Worm (Caenorhabditis elegans): Measurements from ENCODE around the gene npr-34.
A peak's percentile ranks its signal among the peaks of the same experiment; 100 is the strongest.

npr-34 gene

ce11 chrII:14753858-14754750, 15.1 kb upstream of the npr-34 start, which contains the start of the genes tac-1 and Y54E2A.4:
Gene tac-1 (minus strand): TSS chrII:14753877.
Gene Y54E2A.4 (plus strand): TSS chrII:14754622.
- TF ChIP-seq nhr-28 (tag; optimal IDR thresholded peaks at IDR 0.05) (no peak), alr-1 (tag; optimal IDR thresholded peaks at IDR 0.05; ENCODE audit: borderline replicate concordance) (no peak), lin-39 (tag; optimal IDR thresholded peaks at IDR 0.05) (no peak), lin-14 (GFP tag; optimal IDR thresholded peaks at IDR 0.05) (no peak), lsy-2 (tag; optimal IDR thresholded peaks at IDR 0.05) (peak in 1 of 2 experiments; percentile 38), lin-35 (GFP tag; optimal IDR thresholded peaks at IDR 0.05) (peak in 1 of 2 experiments; percentile 33), jun-1 (tag; optimal IDR thresholded peaks at IDR 0.05) (no peak), lin-13 (GFP tag; optimal IDR thresholded peaks at IDR 0.05) (no peak), ztf-11 (tag; optimal IDR thresholded peaks at IDR 0.05) (no peak), efl-1 (optimal IDR thresholded peaks at IDR 0.05) (peak in 1 of 2 experiments; percentile 24), efl-1 (GFP tag; optimal IDR thresholded peaks at IDR 0.05 in 1 of 2) (peak in 1 of 2 experiments; percentile 30), ceh-63 (GFP tag; optimal IDR thresholded peaks at IDR 0.05) (no peak), tbx-2 (tag; optimal IDR thresholded peaks at IDR 0.05) (no peak), dpl-1 (GFP tag; optimal IDR thresholded peaks at IDR 0.05) (peak; percentile 6 to 56 (median 11)), ztf-4 (tag; optimal IDR thresholded peaks at IDR 0.05) (no peak), nhr-47 (tag; optimal IDR thresholded peaks at IDR 0.05) (no peak), skn-1 (tag; optimal IDR thresholded peaks at IDR 0.05) (peak; percentile 28), mep-1 (tag; optimal IDR thresholded peaks at IDR 0.05) (no peak), tlp-1 (tag; optimal IDR thresholded peaks at IDR 0.05) (no peak)

- no peak for TF ChIP-seq nhr-19 (GFP tag; conservative IDR thresholded peaks at IDR 0.05)
- no peak for TF ChIP-seq elt-3 (tag; optimal IDR thresholded peaks at IDR 0.05)
- TF ChIP-seq lin-39 (tag; optimal IDR thresholded peaks at IDR 0.05) = no peak
- no peak for TF ChIP-seq efl-3 (GFP tag; optimal IDR thresholded peaks at IDR 0.05)
- no peak for TF ChIP-seq snu-23 (GFP tag; optimal IDR thresholded peaks at IDR 0.05)
- TF ChIP-seq aly-2 (tag; optimal IDR thresholded peaks at IDR 0.05) = no peak
- TF ChIP-seq ets-5 (GFP tag; IDR thresholded peaks at IDR 0.05) = no peak
- no peak for TF ChIP-seq rnt-1 (tag; optimal IDR thresholded peaks at IDR 0.05)
- no peak for TF ChIP-seq unc-30 (tag; optimal IDR thresholded peaks at IDR 0.05)
- TF ChIP-seq nhr-77 (tag; optimal IDR thresholded peaks at IDR 0.05) = no peak
These were observed 14.2 kb upstream of the npr-34 start for ce11 chrII:14753246-14753645.

ce11 chrII:14752187-14752959, 13.3 kb upstream of the npr-34 start, which contains the start of gene smg-9:
Gene smg-9 (minus strand): TSS chrII:14752849.
- TF ChIP-seq dpl-1 (GFP tag; optimal IDR thresholded peaks at IDR 0.05) (no peak), elt-3 (tag; optimal IDR thresholded peaks at IDR 0.05) (no peak), lin-15B (tag; optimal IDR thresholded peaks at IDR 0.05) (no peak), tbx-2 (tag; optimal IDR thresholded peaks at IDR 0.05) (no peak), aly-2 (tag; optimal IDR thresholded peaks at IDR 0.05) (no peak), hpl-2 (GFP tag; optimal IDR thresholded peaks at IDR 0.05) (no peak), efl-1 (optimal IDR thresholded peaks at IDR 0.05) (no peak), efl-1 (GFP tag; optimal IDR thresholded peaks at IDR 0.05 in 1 of 2) (peak in 1 of 2 experiments; percentile 46), ceh-88 (GFP tag; IDR thresholded peaks at IDR 0.05) (no peak), snu-23 (GFP tag; optimal IDR thresholded peaks at IDR 0.05) (no peak)

ce11 chrII:14745127-14745526, 6.1 kb upstream of the npr-34 start:
- TF ChIP-seq sox-4 (tag; optimal IDR thresholded peaks at IDR 0.05) (no peak), isw-1 (GFP tag; IDR thresholded peaks at IDR 0.05) (no peak), jun-1 (tag; optimal IDR thresholded peaks at IDR 0.05) (no peak), pax-3 (tag; optimal IDR thresholded peaks at IDR 0.05) (peak; percentile 58), nhr-85 (tag) (no peak), nhr-237 (tag; optimal IDR thresholded peaks at IDR 0.05) (no peak), mdl-1 (tag; optimal IDR thresholded peaks at IDR 0.05) (no peak), nhr-47 (tag; optimal IDR thresholded peaks at IDR 0.05) (peak; percentile 28), lin-13 (GFP tag; optimal IDR thresholded peaks at IDR 0.05) (no peak), dsc-1 (tag; optimal IDR thresholded peaks at IDR 0.05) (peak; percentile 64), nhr-19 (GFP tag; conservative IDR thresholded peaks at IDR 0.05) (no peak), nhr-77 (tag; optimal IDR thresholded peaks at IDR 0.05) (no peak), efl-1 (optimal IDR thresholded peaks at IDR 0.05) (no peak), efl-1 (GFP tag; optimal IDR thresholded peaks at IDR 0.05 in 1 of 2) (peak in 1 of 2 experiments; percentile 31), zag-1 (tag; optimal IDR thresholded peaks at IDR 0.05) (no peak), zip-4 (GFP tag; optimal IDR thresholded peaks at IDR 0.05) (no peak), nhr-71 (tag; optimal IDR thresholded peaks at IDR 0.05) (no peak), mef-2 (tag; optimal IDR thresholded peaks at IDR 0.05) (no peak), mep-1 (tag; optimal IDR thresholded peaks at IDR 0.05) (no peak), elt-2 (tag; optimal IDR thresholded peaks at IDR 0.05) (no peak)

All from whole organism, L1 larva.